Worm (Caenorhabditis elegans) whole organism, L4 larva: Measurements from ENCODE around the gene C07B5.8.

ENCODE experiments used
- ama-1 ChIP-seq: fragments of 150-350 bp; optimal IDR thresholded peaks from 2 replicates; lab custom pipeline; 2014; ENCODE audit warnings: inconsistent platforms, mixed read lengths
- fos-1 ChIP-seq: fragments of 150-350 bp; optimal IDR thresholded peaks from 2 replicates; lab custom pipeline; 2014; ENCODE audit warnings: missing biosample characterization, missing genetic modification characterization
- lin-39 ChIP-seq: fragments of 150-350 bp; optimal IDR thresholded peaks from 2 replicates; lab custom pipeline; 2014; ENCODE audit warnings: missing biosample characterization, missing genetic modification reagents, missing genetic modification characterization
- nhr-76 ChIP-seq: fragments of 150-350 bp; optimal IDR thresholded peaks from 2 replicates; lab custom pipeline; 2014; ENCODE audit warnings: missing biosample characterization, missing genetic modification characterization
- unc-62 ChIP-seq, 3 experiments: fragments of 150-350 bp in 1 of 3; sonication (generic microtip); optimal IDR thresholded peaks in 2 of 3; peaks in 1 of 3; 1 replicate in 1 of 3; 2 replicates in 2 of 3; lab custom pipeline; 2014 to 2017; ENCODE audit warnings: missing biosample characterization in 3 of 3, missing genetic modification characterization in 3 of 3, missing genetic modification reagents in 3 of 3, missing genotype in 1 of 3

DNA sequence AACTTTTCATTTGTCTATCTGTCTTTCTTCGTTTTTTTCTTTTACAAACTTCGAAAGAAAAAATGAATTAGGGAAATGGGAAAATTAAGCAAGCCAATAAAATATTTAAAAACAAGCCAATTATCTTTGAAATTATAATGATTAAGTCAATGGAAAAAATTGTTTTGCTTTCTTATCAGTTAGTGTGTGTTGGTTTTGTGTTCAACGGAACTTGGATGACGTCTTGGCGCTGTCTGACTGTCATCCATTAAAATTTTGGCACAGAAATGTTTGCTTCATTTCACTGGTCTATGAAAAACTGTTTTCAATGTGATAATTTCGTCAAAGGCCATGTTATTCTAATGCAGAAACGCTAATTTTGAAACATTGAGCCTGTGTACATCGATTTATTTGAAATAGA is 14.0 kb upstream of the C07B5.8 start:
- TF ChIP-seq ama-1 (lab: Kevin White, UChicago) = no peak
- TF ChIP-seq lin-39 (tag; lab: Kevin White, UChicago) = no peak
- no peak for TF ChIP-seq fos-1 (tag; lab: Kevin White, UChicago)
- no peak for TF ChIP-seq unc-62 (GFP tag; optimal IDR thresholded peaks at IDR 0.05 in 1 of 2; lab: Kevin White, UChicago)
- TF ChIP-seq unc-62 (tag; optimal IDR thresholded peaks at IDR 0.05; lab: Kevin White, UChicago) = no peak
- no peak for TF ChIP-seq nhr-76 (tag; lab: Kevin White, UChicago)
